Worm (Caenorhabditis elegans) whole organism, young adult: ENCODE data around the gene air-1.

Source experiments
- F37B4.10 ChIP-seq: fragments of 200-800 bp; sonication (Bioruptor generic); IDR thresholded peaks from 2 replicates; pipeline ENCODE4 v1.3.6; 2022; ENCODE audit warnings: missing genetic modification characterization, missing compliant biosample characterization
- F57C9.4 ChIP-seq: sonication (generic microtip); optimal IDR thresholded peaks from 2 replicates; lab custom pipeline; 2017; ENCODE audit warnings: mild to moderate bottlenecking, missing genetic modification characterization, missing compliant biosample characterization
- Y53F4B.3 ChIP-seq: fragments of 200-800 bp; sonication (Bioruptor generic); IDR thresholded peaks from 2 replicates; pipeline ENCODE4 v1.3.6; 2022; ENCODE audit warnings: missing genetic modification reagents, missing genetic modification characterization, missing compliant biosample characterization
- attf-6 ChIP-seq: fragments of 200-800 bp; sonication (Bioruptor generic); IDR thresholded peaks from 2 replicates; pipeline ENCODE4 v1.3.6; 2022; ENCODE audit warnings: missing genetic modification reagents, missing genetic modification characterization, missing compliant biosample characterization
- cebp-1 ChIP-seq, 2 experiments: fragments of 200-800 bp in 1 of 2; sonication (Bioruptor generic) in 1 of 2; sonication (generic microtip) in 1 of 2; IDR thresholded peaks in 1 of 2; optimal IDR thresholded peaks in 1 of 2; 2 replicates each; pipeline versions ENCODE4 v1.3.6 to Lab custom; 2017 to 2022; ENCODE audit warnings: missing compliant biosample characterization in 2 of 2, missing genetic modification characterization in 2 of 2, mild to moderate bottlenecking in 1 of 2, missing genetic modification reagents in 1 of 2, moderate library complexity in 1 of 2
- ceh-58 ChIP-seq: fragments of 200-800 bp; sonication (Bioruptor generic); IDR thresholded peaks from 2 replicates; pipeline ENCODE4 v1.3.6; 2022; ENCODE audit warnings: missing genetic modification characterization, missing compliant biosample characterization
- ceh-91 ChIP-seq: fragments of 200-800 bp; sonication (Bioruptor generic); IDR thresholded peaks from 2 replicates; pipeline ENCODE4 v1.3.6; 2022; ENCODE audit warnings: missing genetic modification reagents, missing genetic modification characterization, missing compliant biosample characterization
- egl-18 ChIP-seq: fragments of 200-800 bp; sonication (Bioruptor generic); IDR thresholded peaks from 2 replicates; pipeline ENCODE4 v1.3.6; 2022; ENCODE audit warnings: missing genetic modification reagents, missing genetic modification characterization, missing compliant biosample characterization
- hrde-1 ChIP-seq: sonication (generic microtip); optimal IDR thresholded peaks from 2 replicates; lab custom pipeline; 2016; ENCODE audit warnings: missing genetic modification characterization, mild to moderate bottlenecking, missing compliant biosample characterization, moderate library complexity, missing genotype, missing genetic modification reagents, borderline replicate concordance
- lin-26 ChIP-seq: fragments of 200-800 bp; sonication (Bioruptor generic); IDR thresholded peaks from 2 replicates; pipeline ENCODE4 v1.3.6; 2022; ENCODE audit warnings: missing genetic modification reagents, missing genetic modification characterization, missing compliant biosample characterization
- lir-1 ChIP-seq: fragments of 200-800 bp; sonication (Bioruptor generic); conservative IDR thresholded peaks from 2 replicates; pipeline ENCODE4 v1.3.6; 2022; ENCODE audit warnings: missing genetic modification reagents, missing genetic modification characterization, missing compliant biosample characterization
- madf-10 ChIP-seq: sonication (generic microtip); optimal IDR thresholded peaks from 2 replicates; lab custom pipeline; 2016; ENCODE audit warnings: mild to moderate bottlenecking, missing genetic modification characterization, missing compliant biosample characterization
- madf-3 ChIP-seq: fragments of 200-800 bp; sonication (Bioruptor generic); IDR thresholded peaks from 2 replicates; pipeline ENCODE4 v1.3.6; 2022; ENCODE audit warnings: missing genetic modification reagents, missing genetic modification characterization, missing compliant biosample characterization
- madf-6 ChIP-seq: fragments of 200-800 bp; sonication (Bioruptor generic); IDR thresholded peaks from 2 replicates; pipeline ENCODE4 v1.3.6; 2022; ENCODE audit warnings: missing genetic modification reagents, missing genetic modification characterization, missing compliant biosample characterization
- mcd-1 ChIP-seq: fragments of 200-800 bp; sonication (Bioruptor generic); IDR thresholded peaks from 2 replicates; pipeline ENCODE4 v1.3.6; 2022; ENCODE audit warnings: missing genetic modification reagents, missing genetic modification characterization, missing compliant biosample characterization
- mxl-1 ChIP-seq: sonication (generic microtip); optimal IDR thresholded peaks from 2 replicates; lab custom pipeline; 2016; ENCODE audit warnings: missing genetic modification characterization, missing compliant biosample characterization
- nhr-120 ChIP-seq: fragments of 200-800 bp; sonication (Bioruptor generic); IDR thresholded peaks from 2 replicates; pipeline ENCODE4 v1.3.6; 2022; ENCODE audit warnings: missing genetic modification characterization, missing compliant biosample characterization
- nhr-179 ChIP-seq: sonication (generic microtip); optimal IDR thresholded peaks from 2 replicates; lab custom pipeline; 2016; ENCODE audit warnings: mild to moderate bottlenecking, missing genetic modification characterization, missing compliant biosample characterization
- nhr-80 ChIP-seq: sonication (generic microtip); optimal IDR thresholded peaks from 2 replicates; lab custom pipeline; 2016; ENCODE audit warnings: missing genetic modification characterization, missing compliant biosample characterization
- pbrm-1 ChIP-seq: fragments of 200-800 bp; sonication (Bioruptor generic); IDR thresholded peaks from 2 replicates; pipeline ENCODE4 v1.3.6; 2022; ENCODE audit warnings: missing genetic modification reagents, missing genetic modification characterization, missing compliant biosample characterization
- pha-4 ChIP-seq: fragments of 150-350 bp; sonication (generic microtip); optimal IDR thresholded peaks from 2 replicates; lab custom pipeline; 2014; ENCODE audit warnings: missing biosample characterization, missing genetic modification reagents, missing genetic modification characterization
- rcor-1 ChIP-seq: fragments of 200-800 bp; sonication (Bioruptor generic); IDR thresholded peaks from 2 replicates; pipeline ENCODE4 v1.3.6; 2022; ENCODE audit warnings: missing genetic modification reagents, missing genetic modification characterization, missing compliant biosample characterization
- sdz-38 ChIP-seq: sonication (generic microtip); optimal IDR thresholded peaks from 2 replicates; lab custom pipeline; 2016; ENCODE audit warnings: missing genotype, missing genetic modification characterization, missing compliant biosample characterization
- snpc-3.4 ChIP-seq: sonication (generic microtip); optimal IDR thresholded peaks from 2 replicates; lab custom pipeline; 2017; ENCODE audit warnings: missing genetic modification characterization, mild to moderate bottlenecking, missing compliant biosample characterization, antibody characterized with exemption, moderate library complexity, missing genotype, missing genetic modification reagents
- tbp1 ChIP-seq: fragments of 200-800 bp; sonication (Bioruptor generic); optimal IDR thresholded peaks from 2 replicates; lab custom pipeline; 2018; ENCODE audit warnings: mild to moderate bottlenecking, missing genetic modification characterization, missing compliant biosample characterization
- zim-3 ChIP-seq: sonication (generic microtip); optimal IDR thresholded peaks from 2 replicates; lab custom pipeline; 2017; ENCODE audit warnings: mild to moderate bottlenecking, missing genetic modification characterization, moderate library complexity, missing compliant biosample characterization
- ztf-18 ChIP-seq: sonication (generic microtip); optimal IDR thresholded peaks from 2 replicates; lab custom pipeline; 2016; ENCODE audit warnings: missing genotype, mild to moderate bottlenecking, missing genetic modification characterization, missing compliant biosample characterization
- ztf-22 ChIP-seq: fragments of 200-800 bp; sonication (Bioruptor generic); optimal IDR thresholded peaks from 2 replicates; lab custom pipeline; 2018; ENCODE audit warnings: mild to moderate bottlenecking, missing genetic modification characterization, moderate library complexity, missing compliant biosample characterization
- ztf-25 ChIP-seq: fragments of 200-800 bp; sonication (Bioruptor generic); IDR thresholded peaks from 2 replicates; pipeline ENCODE4 v1.3.6; 2022; ENCODE audit warnings: missing genetic modification reagents, missing genetic modification characterization, missing compliant biosample characterization
- ztf-28 ChIP-seq: fragments of 200-800 bp; sonication (Bioruptor generic); IDR thresholded peaks from 2 replicates; pipeline ENCODE4 v1.3.6; 2022; ENCODE audit warnings: missing genetic modification reagents, missing genetic modification characterization, missing compliant biosample characterization

Gene air-1

DNA sequence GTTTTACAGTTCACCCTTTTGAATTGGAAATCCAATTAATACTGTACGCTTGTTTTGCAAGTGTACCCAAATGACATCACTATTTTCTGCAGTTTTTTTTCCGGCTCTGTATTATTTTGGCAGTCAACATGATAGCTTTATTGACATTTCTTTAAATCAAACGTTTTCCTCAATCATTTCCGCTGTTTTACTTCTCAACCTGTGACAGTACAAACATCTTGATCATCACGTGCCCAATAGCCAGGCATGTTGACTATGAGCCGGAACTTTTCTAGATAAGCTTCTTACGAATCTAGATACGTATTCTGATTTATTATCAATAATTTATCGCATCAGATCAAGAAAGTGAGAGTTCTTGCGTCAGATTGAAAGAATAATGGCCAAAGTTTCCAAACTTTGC, 48.6 kb downstream of the air-1 start (continued):
- TF ChIP-seq cebp-1 (GFP tag; IDR thresholded peaks at IDR 0.05; lab: Robert Waterston, UW) = no peak
- TF ChIP-seq cebp-1 (tag; optimal IDR thresholded peaks at IDR 0.05; lab: Kevin White, UChicago) = peak; percentile 16
- no peak for TF ChIP-seq rcor-1 (GFP tag; lab: Robert Waterston, UW)
- no peak for TF ChIP-seq snpc-3.4 (tag; lab: Kevin White, UChicago)
- no peak for TF ChIP-seq mcd-1
- TF ChIP-seq ztf-22 (GFP tag; lab: Kevin White, UChicago) = peak; percentile 19
- TF ChIP-seq nhr-80 (tag; lab: Kevin White, UChicago) = peak; percentile 69
- no peak for TF ChIP-seq lir-1
- no peak for TF ChIP-seq ztf-18
- TF ChIP-seq tbp1 (GFP tag; lab: Kevin White, UChicago) = peak; percentile 9
- no peak for TF ChIP-seq ztf-25
- no peak for TF ChIP-seq ztf-28 (GFP tag; lab: Robert Waterston, UW)

DNA sequence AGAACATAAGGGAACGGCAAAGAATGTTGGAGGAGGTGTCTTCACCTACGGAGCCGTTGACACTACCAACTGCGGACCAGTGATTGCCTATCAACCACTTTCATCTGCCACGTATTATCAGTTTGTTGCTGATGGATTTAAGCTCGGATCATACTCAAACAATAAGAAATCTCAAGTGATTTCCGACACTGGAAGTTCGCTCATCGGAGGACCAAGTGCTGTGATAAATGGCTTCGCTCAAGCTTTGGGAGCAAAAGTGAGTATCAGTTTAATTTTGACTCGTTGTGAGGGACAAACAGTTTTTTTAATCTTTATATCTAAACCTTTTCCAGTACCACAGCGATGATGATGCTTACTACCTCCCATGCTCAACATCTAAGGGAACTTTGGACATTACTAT, 50.1 kb downstream of the air-1 start:
- TF ChIP-seq F37B4.10 (GFP tag; lab: Robert Waterston, UW) = no peak
- TF ChIP-seq F57C9.4 (tag; lab: Kevin White, UChicago) = no peak
- TF ChIP-seq sdz-38 (tag; lab: Kevin White, UChicago) = no peak
- TF ChIP-seq egl-18 (GFP tag; lab: Robert Waterston, UW) = no peak
- TF ChIP-seq ceh-91 (GFP tag; lab: Robert Waterston, UW) = no peak
- no peak for TF ChIP-seq attf-6 (GFP tag; lab: Robert Waterston, UW)
- TF ChIP-seq pbrm-1 (GFP tag; lab: Robert Waterston, UW) = no peak
- TF ChIP-seq madf-10 (tag; lab: Kevin White, UChicago) = no peak
- TF ChIP-seq nhr-120 = no peak
- TF ChIP-seq ceh-58 (GFP tag; lab: Robert Waterston, UW) = no peak
- TF ChIP-seq Y53F4B.3 (GFP tag; lab: Robert Waterston, UW) = no peak
- no peak for TF ChIP-seq madf-3 (GFP tag; lab: Robert Waterston, UW)
- TF ChIP-seq lin-26 = no peak
- TF ChIP-seq pha-4 (tag; lab: Kevin White, UChicago) = no peak
- TF ChIP-seq zim-3 = no peak
- no peak for TF ChIP-seq mxl-1
- TF ChIP-seq madf-6 (GFP tag; lab: Robert Waterston, UW) = no peak
- TF ChIP-seq, all 124 proteins: peak for 0

DNA sequence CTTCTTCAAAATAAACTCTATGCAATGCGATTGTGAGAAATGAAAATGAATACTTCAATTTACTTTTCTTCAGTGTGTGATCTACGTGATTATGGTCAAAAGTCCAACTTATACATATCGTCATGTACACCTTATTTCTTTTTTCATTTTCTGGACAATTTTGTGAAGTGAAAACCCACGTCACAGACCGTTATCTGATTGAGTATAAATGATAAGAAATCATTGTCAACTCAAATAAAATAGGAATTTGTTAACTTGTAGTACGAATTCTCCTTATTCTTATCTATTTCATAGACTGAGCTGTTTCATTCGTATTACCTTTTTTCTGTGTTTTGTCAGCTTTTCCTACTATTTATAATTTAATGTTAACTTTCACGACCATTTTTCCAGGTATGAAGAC, 50.7 kb downstream of the air-1 start, which contains the start of gene asp-5:
Gene asp-5 (plus strand): TSS at position 391 of the 400 bp plus-strand sequence.
- TF ChIP-seq F57C9.4 (tag; lab: Kevin White, UChicago) (no peak), nhr-179 (tag; lab: Kevin White, UChicago) (no peak), nhr-80 (tag; lab: Kevin White, UChicago) (peak; percentile 59), hrde-1 (tag; lab: Kevin White, UChicago) (no peak)
